Fruit fly (Drosophila melanogaster): ENCODE measurements around the gene CG3397.

Gene CG3397

dm6 chr3R:11947079-11947869, 37.1 kb downstream of the CG3397 start:
- no peak for TF ChIP-seq Sin3A (optimal IDR thresholded peaks at IDR 0.05)
- TF ChIP-seq h (optimal IDR thresholded peaks at IDR 0.05) = no peak
- TF ChIP-seq psq (optimal IDR thresholded peaks at IDR 0.05) = no peak
- no peak for TF ChIP-seq Myc (optimal IDR thresholded peaks at IDR 0.05)
- TF ChIP-seq ttk (optimal IDR thresholded peaks at IDR 0.05) = no peak
- no peak for TF ChIP-seq insv (optimal IDR thresholded peaks at IDR 0.05)

dm6 chr3R:11945450-11946317, 38.7 kb downstream of the CG3397 start:
- TF ChIP-seq ttk (optimal IDR thresholded peaks at IDR 0.05) (no peak), Sin3A (optimal IDR thresholded peaks at IDR 0.05) (no peak), insv (optimal IDR thresholded peaks at IDR 0.05) (no peak), h (optimal IDR thresholded peaks at IDR 0.05) (no peak), Myc (optimal IDR thresholded peaks at IDR 0.05) (no peak)

dm6 chr3R:11941116-11941515, 43.2 kb downstream of the CG3397 start:
- no peak for TF ChIP-seq h (optimal IDR thresholded peaks at IDR 0.05)
- TF ChIP-seq Myc (optimal IDR thresholded peaks at IDR 0.05) = no peak
- no peak for TF ChIP-seq psq (optimal IDR thresholded peaks at IDR 0.05)
- no peak for TF ChIP-seq insv (optimal IDR thresholded peaks at IDR 0.05)
- no peak for TF ChIP-seq ttk (optimal IDR thresholded peaks at IDR 0.05)
- TF ChIP-seq Sin3A (optimal IDR thresholded peaks at IDR 0.05) = no peak

- no peak for TF ChIP-seq Myc (optimal IDR thresholded peaks at IDR 0.05)
- TF ChIP-seq ttk (optimal IDR thresholded peaks at IDR 0.05) = no peak
- no peak for TF ChIP-seq Sin3A (optimal IDR thresholded peaks at IDR 0.05)
- no peak for TF ChIP-seq h (optimal IDR thresholded peaks at IDR 0.05)
- TF ChIP-seq insv (optimal IDR thresholded peaks at IDR 0.05) = no peak
- TF ChIP-seq psq (optimal IDR thresholded peaks at IDR 0.05) = no peak
These were observed 46.8 kb downstream of the CG3397 start for dm6 chr3R:11937427-11938114.

- TF ChIP-seq Myc (optimal IDR thresholded peaks at IDR 0.05) = no peak
These were observed 50.4 kb downstream of the CG3397 start for dm6 chr3R:11933903-11934302.

Measured in Kc167 (cell line).